Fruit fly (Drosophila melanogaster) whole organism: ENCODE results near the gene CG13895.

ENCODE experiments used
- CG8478 ChIP-seq: fragments of >200 bp; optimal IDR thresholded peaks from 2 replicates; lab custom pipeline; 2018; ENCODE audit warnings: inconsistent platforms
- Dll ChIP-seq: fragments of >200 bp; optimal IDR thresholded peaks from 2 replicates; lab custom pipeline; 2017
- EcR ChIP-seq, 2 experiments: fragments of >200 bp; optimal IDR thresholded peaks; 2 replicates each; lab custom pipeline; 2017; ENCODE audit warnings: missing biosample characterization in 2 of 2, missing genetic modification characterization in 2 of 2, missing genetic modification reagents in 2 of 2
- pan ChIP-seq: fragments of >200 bp; optimal IDR thresholded peaks from 2 replicates; lab custom pipeline; 2017
- psq ChIP-seq: fragments of >200 bp; optimal IDR thresholded peaks from 2 replicates; lab custom pipeline; 2017
- usp ChIP-seq: fragments of >200 bp; optimal IDR thresholded peaks from 2 replicates; lab custom pipeline; 2017; ENCODE audit warnings: missing biosample characterization, missing genetic modification characterization, mixed read lengths

Gene CG13895

dm6 chr3L:735315-735714 is 27.3 kb upstream of the CG13895 start:
- no peak for TF ChIP-seq EcR (GFP tag; optimal IDR thresholded peaks at IDR 0.05; lab: Kevin White, UChicago)
- no peak for TF ChIP-seq CG8478 (lab: Kevin White, UChicago)
- no peak for TF ChIP-seq pan (lab: Kevin White, UChicago)
- no peak for TF ChIP-seq psq
- no peak for TF ChIP-seq usp (GFP tag; lab: Kevin White, UChicago)
- no peak for TF ChIP-seq Dll

dm6 chr3L:733845-734697 is 26.1 kb upstream of the CG13895 start:
- TF ChIP-seq psq (no peak), usp (GFP tag; lab: Kevin White, UChicago) (no peak), EcR (GFP tag; optimal IDR thresholded peaks at IDR 0.05; lab: Kevin White, UChicago) (no peak), pan (lab: Kevin White, UChicago) (no peak), CG8478 (lab: Kevin White, UChicago) (no peak), Dll (no peak)

- TF ChIP-seq pan (lab: Kevin White, UChicago), result no peak
- TF ChIP-seq Dll, result no peak
- no peak for TF ChIP-seq psq
- no peak for TF ChIP-seq EcR (GFP tag; optimal IDR thresholded peaks at IDR 0.05; lab: Kevin White, UChicago)
- no peak for TF ChIP-seq usp (GFP tag; lab: Kevin White, UChicago)
- no peak for TF ChIP-seq CG8478 (lab: Kevin White, UChicago)
These were observed 25.3 kb upstream of the CG13895 start for dm6 chr3L:733174-733829.

dm6 chr3L:732290-732954 is 24.4 kb upstream of the CG13895 start:
- TF ChIP-seq pan (lab: Kevin White, UChicago) (no peak), Dll (no peak), EcR (GFP tag; optimal IDR thresholded peaks at IDR 0.05; lab: Kevin White, UChicago) (no peak), usp (GFP tag; lab: Kevin White, UChicago) (no peak), CG8478 (lab: Kevin White, UChicago) (no peak), psq (no peak)

dm6 chr3L:731469-731868 is 23.5 kb upstream of the CG13895 start:
- TF ChIP-seq usp (GFP tag; lab: Kevin White, UChicago) (no peak), psq (no peak), EcR (GFP tag; optimal IDR thresholded peaks at IDR 0.05; lab: Kevin White, UChicago) (no peak), pan (lab: Kevin White, UChicago) (no peak), CG8478 (lab: Kevin White, UChicago) (no peak), Dll (no peak)

dm6 chr3L:729345-729744 is 21.3 kb upstream of the CG13895 start:
- TF ChIP-seq usp (GFP tag; lab: Kevin White, UChicago) (no peak), CG8478 (lab: Kevin White, UChicago) (no peak), EcR (GFP tag; optimal IDR thresholded peaks at IDR 0.05; lab: Kevin White, UChicago) (no peak), psq (no peak), pan (lab: Kevin White, UChicago) (no peak), Dll (no peak)

- no peak for TF ChIP-seq EcR (GFP tag; optimal IDR thresholded peaks at IDR 0.05; lab: Kevin White, UChicago)
- no peak for TF ChIP-seq usp (GFP tag; lab: Kevin White, UChicago)
- no peak for TF ChIP-seq psq
- no peak for TF ChIP-seq pan (lab: Kevin White, UChicago)
- TF ChIP-seq Dll, result no peak
- TF ChIP-seq CG8478 (lab: Kevin White, UChicago), result no peak
These were observed 20.6 kb upstream of the CG13895 start for dm6 chr3L:728579-728978.

dm6 chr3L:727874-728273 is 19.9 kb upstream of the CG13895 start:
- TF ChIP-seq pan (lab: Kevin White, UChicago) (no peak), usp (GFP tag; lab: Kevin White, UChicago) (no peak), EcR (GFP tag; optimal IDR thresholded peaks at IDR 0.05; lab: Kevin White, UChicago) (no peak), CG8478 (lab: Kevin White, UChicago) (no peak), psq (no peak), Dll (no peak)

dm6 chr3L:727190-727589 is 19.2 kb upstream of the CG13895 start:
- TF ChIP-seq psq, result no peak
- no peak for TF ChIP-seq CG8478 (lab: Kevin White, UChicago)
- no peak for TF ChIP-seq EcR (GFP tag; optimal IDR thresholded peaks at IDR 0.05; lab: Kevin White, UChicago)
- TF ChIP-seq usp (GFP tag; lab: Kevin White, UChicago), result no peak
- no peak for TF ChIP-seq Dll
- TF ChIP-seq pan (lab: Kevin White, UChicago), result no peak

dm6 chr3L:726486-727180 is 18.6 kb upstream of the CG13895 start:
- TF ChIP-seq usp (GFP tag; lab: Kevin White, UChicago), result no peak
- TF ChIP-seq pan (lab: Kevin White, UChicago), result no peak
- no peak for TF ChIP-seq Dll
- no peak for TF ChIP-seq psq
- TF ChIP-seq CG8478 (lab: Kevin White, UChicago), result no peak
- TF ChIP-seq EcR (GFP tag; optimal IDR thresholded peaks at IDR 0.05; lab: Kevin White, UChicago), result no peak
